Worm (Caenorhabditis elegans) whole organism, L4/young adult: Measurements from ENCODE around the gene bmy-1.

ENCODE experiments used
- W03F9.2 ChIP-seq: fragments of 150-350 bp; optimal IDR thresholded peaks from 2 replicates; lab custom pipeline; 2014; ENCODE audit warnings: missing biosample characterization, missing genetic modification characterization
- dao-5 ChIP-seq: sonication (generic microtip); optimal IDR thresholded peaks from 2 replicates; lab custom pipeline; 2016; ENCODE audit warnings: missing genotype, missing genetic modification characterization, moderate library complexity, missing compliant biosample characterization
- him-1 ChIP-seq: sonication (generic microtip); optimal IDR thresholded peaks from 2 replicates; lab custom pipeline; 2016; ENCODE audit warnings: missing genotype, missing genetic modification reagents, missing genetic modification characterization, missing compliant biosample characterization

The bmy-1 gene

DNA sequence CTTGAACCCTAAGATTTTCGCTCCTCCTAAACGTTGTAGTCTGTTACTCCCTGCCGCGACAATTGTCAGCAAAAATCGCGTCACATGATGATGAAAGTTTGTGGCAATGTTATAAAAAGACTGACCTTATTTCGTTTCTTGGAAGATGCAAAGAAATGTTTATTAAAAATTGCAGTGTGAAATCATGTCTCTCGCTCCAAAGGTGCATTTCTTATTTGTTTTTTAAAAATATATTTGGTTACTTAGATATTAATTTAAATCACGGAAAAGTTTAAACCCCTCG, 19.7 kb downstream of the bmy-1 start:
- no peak for TF ChIP-seq him-1 (tag; lab: Kevin White, UChicago)
- TF ChIP-seq W03F9.2 (tag; lab: Kevin White, UChicago): no peak
- TF ChIP-seq dao-5 (tag; lab: Kevin White, UChicago): no peak

DNA sequence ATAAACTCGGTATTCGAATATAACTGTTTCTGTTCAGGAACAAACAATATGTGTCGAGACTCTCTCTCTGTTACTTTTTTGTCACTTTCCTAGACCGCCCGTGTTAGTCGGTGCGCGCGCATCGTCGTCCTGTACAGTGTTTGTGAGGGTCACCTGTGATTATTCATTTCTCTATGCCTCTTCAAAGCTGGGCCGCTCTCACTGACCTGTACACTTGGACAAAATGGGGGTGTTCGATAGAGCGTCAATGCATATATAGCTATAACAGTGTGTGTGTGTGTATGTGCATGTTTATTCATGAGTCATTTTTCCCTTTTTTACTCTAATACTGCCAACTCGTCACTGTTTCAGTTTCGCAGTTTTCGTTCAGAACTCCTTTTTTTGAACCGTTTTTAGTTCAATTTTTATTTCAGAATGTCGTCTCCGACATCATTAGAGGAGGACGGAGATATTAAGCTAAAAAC, 21.2 kb downstream of the bmy-1 start, which contains the start of gene pkc-3:
Gene pkc-3, plus strand, starts transcription at position 414 of the 464 bp plus-strand sequence.
- no peak for TF ChIP-seq dao-5 (tag; lab: Kevin White, UChicago)
- TF ChIP-seq him-1 (tag; lab: Kevin White, UChicago): no peak
- TF ChIP-seq W03F9.2 (tag; lab: Kevin White, UChicago): no peak

DNA sequence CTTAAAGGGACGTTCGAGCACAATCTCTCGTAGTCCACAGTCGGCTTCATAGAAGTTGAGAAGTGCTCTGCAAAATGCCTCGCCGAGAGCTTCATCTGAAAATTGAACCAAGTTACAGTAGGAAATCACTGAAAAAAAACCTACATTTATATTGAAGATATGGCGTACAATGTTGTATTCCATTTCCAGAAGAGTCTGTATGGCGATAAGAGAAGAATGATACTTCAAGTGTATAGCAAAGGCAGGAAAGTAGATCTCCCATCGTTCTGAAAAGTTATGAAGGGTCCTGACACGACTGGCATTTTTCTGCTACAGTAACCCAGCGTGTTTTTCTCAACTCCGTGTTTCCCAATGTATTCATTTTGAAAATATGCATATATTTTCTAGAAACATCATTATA, 25.8 kb downstream of the bmy-1 start:
- no peak for TF ChIP-seq dao-5 (tag; lab: Kevin White, UChicago)
- no peak for TF ChIP-seq him-1 (tag; lab: Kevin White, UChicago)
- no peak for TF ChIP-seq W03F9.2 (tag; lab: Kevin White, UChicago)

DNA sequence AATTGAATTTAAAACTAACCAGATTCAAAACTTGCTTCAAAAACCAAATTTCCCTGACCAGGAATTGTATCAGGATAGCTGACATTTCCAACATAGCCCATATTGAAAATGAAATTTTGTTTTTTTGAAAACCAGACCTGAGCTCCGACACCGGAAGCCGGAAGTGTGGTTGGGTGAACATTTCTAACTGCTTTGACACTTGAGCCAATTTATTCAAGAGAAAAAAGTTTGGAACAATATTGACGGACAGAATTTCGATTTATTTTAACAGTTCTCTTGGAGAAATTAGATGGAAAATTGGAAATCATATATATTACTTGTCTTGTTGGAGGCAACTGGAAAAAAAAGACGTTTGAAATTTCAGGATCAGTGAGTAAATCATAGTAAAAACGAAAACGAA, 28.7 kb downstream of the bmy-1 start, which contains the start of gene ccpp-6:
Gene ccpp-6, minus strand, starts transcription at position 101 of the 400 bp plus-strand sequence.
- TF ChIP-seq dao-5 (tag; lab: Kevin White, UChicago): no peak
- no peak for TF ChIP-seq W03F9.2 (tag; lab: Kevin White, UChicago)
- no peak for TF ChIP-seq him-1 (tag; lab: Kevin White, UChicago)

DNA sequence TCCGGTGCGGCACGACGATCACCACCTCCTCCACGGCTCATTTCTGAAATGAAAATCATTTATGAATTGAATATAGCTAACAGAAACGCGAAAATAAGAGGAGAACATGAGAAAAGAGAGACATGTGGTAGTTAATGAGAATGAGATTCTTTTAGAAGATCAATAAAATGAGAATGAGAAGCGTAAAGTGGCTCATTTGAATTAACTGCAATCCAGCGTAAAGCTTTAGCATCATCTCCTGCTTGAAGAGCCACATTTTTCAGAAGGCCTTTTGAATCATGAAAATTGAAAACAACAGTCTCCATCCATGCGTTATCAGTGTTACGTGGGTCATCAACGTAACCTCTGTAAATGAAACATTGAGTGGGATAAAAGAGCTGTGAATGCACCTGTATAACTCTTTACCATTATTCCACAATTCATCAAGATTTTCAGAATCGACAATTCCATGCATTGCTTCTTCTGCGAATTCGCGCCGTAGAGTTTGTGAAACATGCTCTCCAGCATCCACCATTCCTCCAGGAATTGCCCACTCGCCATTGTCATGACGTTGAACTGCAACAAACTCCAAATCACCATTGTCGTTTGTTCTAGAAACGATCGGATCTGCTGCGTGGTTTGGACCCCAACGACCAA, 30.4 kb downstream of the bmy-1 start, which contains the start of gene rsp-4:
Gene rsp-4, minus strand, starts transcription at position 51 of the 636 bp plus-strand sequence.
- TF ChIP-seq him-1 (tag; lab: Kevin White, UChicago): no peak
- TF ChIP-seq dao-5 (tag; lab: Kevin White, UChicago): no peak
- TF ChIP-seq W03F9.2 (tag; lab: Kevin White, UChicago): no peak

DNA sequence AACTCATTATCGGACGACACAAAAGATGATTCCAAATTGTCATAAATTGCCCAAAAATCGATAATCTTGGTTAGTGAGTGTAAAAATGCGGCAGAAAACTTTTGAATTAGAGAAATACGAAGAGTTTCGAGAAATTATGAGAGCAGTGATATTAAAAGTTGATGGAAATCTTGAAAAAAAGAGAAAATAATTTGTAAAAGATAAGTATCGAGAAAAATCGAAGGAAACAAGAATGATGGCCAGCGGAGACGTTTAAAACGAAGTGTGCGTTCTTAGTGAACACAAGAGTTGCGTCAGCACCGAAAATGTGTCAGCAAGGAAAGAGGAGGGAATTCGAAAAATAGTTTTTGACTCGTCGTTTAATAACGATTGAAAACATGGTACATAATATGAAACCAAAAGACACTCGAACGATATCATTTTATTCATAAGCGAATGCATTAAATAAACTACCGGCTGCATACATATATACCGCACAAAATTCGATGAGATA, 31.4 kb downstream of the bmy-1 start, which contains the start of gene ndx-6:
Gene ndx-6, minus strand, starts transcription at position 51 of the 493 bp plus-strand sequence.
- TF ChIP-seq W03F9.2 (tag; lab: Kevin White, UChicago) (peak; percentile 72), dao-5 (tag; lab: Kevin White, UChicago) (no peak), him-1 (tag; lab: Kevin White, UChicago) (peak; percentile 24)

DNA sequence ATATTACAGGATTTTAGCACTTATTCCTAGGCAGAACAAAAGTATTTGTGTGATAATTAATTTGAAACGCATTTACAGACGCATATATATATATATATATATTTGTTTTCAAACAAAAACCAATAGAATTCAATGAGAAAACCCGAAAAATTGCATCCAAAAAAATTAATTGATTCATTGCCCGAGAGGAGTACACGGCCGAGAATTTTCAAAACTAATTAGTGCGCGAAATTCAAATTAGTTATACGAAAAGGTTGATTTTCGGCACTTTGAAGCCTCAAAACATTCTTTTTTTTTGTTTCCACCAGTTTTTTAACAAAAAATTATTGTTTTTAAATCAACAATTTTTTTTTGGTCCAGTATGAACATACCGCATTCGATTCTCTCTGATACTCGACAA, 33.0 kb downstream of the bmy-1 start:
- TF ChIP-seq dao-5 (tag; lab: Kevin White, UChicago) (no peak), him-1 (tag; lab: Kevin White, UChicago) (no peak), W03F9.2 (tag; lab: Kevin White, UChicago) (no peak)

DNA sequence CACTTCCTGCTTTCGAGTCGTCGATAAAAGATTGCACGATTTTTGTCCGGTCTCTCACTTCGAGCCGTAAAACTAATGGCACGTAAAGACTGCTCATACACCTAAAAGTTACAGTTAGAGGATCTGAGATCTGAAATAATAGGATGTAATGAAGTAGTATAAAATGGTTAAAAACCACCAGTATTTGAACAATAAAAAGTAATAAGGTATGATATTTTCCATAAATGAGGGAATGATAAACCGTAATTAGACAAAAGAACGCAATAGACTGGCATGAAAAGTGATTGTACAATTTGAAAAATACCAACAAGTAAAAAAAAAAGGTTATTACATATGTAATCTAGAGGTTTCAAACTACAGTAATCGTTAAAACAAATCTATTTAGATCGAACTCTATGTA, 34.6 kb downstream of the bmy-1 start, which contains the start of gene brap-2:
Gene brap-2, minus strand, starts transcription at position 101 of the 400 bp plus-strand sequence.
- TF ChIP-seq dao-5 (tag; lab: Kevin White, UChicago) (no peak), him-1 (tag; lab: Kevin White, UChicago) (no peak), W03F9.2 (tag; lab: Kevin White, UChicago) (no peak)

DNA sequence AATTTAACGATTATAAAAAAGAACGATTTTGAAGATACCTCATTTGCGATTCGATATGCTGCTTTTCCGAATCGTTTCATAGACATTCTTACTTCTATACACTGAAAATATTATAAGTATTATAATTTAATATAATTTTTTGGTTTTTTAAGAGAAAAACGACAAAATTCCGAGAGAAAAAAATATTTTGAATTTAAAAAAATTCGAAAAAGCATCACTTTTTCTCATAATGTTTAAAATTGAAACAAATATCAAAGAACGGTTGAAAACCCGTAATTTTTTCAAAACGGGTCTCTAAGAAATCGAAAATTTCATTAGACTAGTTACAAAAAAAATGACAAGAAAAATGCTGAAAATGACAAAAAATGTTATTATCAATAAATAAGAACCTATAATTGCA, 37.1 kb downstream of the bmy-1 start, which contains the start of gene pink-1:
Gene pink-1, minus strand, starts transcription at position 101 of the 400 bp plus-strand sequence.
- no peak for TF ChIP-seq him-1 (tag; lab: Kevin White, UChicago)
- no peak for TF ChIP-seq dao-5 (tag; lab: Kevin White, UChicago)
- no peak for TF ChIP-seq W03F9.2 (tag; lab: Kevin White, UChicago)

DNA sequence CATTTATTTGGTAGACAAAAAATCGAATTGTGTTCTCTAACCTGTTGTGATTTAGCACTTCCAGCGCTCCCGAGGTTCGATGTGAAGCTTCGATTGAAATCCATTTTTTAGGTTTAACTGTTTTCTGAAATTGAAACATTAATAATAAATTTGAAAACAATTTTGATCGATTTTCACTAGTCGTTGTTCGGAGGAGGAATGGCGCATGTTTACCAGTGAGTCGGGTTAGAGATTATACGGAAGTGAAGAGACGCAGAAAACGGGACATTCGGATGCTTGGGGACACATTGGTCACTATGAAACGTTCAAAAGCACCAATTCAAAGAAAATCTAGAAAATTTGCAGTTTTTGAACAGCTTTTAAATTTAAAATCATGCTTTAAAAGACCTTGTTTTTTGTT, 40.3 kb downstream of the bmy-1 start, which contains the start of gene fbxl-3:
Gene fbxl-3, minus strand, starts transcription at position 124 of the 400 bp plus-strand sequence.
- no peak for TF ChIP-seq him-1 (tag; lab: Kevin White, UChicago)
- TF ChIP-seq dao-5 (tag; lab: Kevin White, UChicago): no peak
- no peak for TF ChIP-seq W03F9.2 (tag; lab: Kevin White, UChicago)

DNA sequence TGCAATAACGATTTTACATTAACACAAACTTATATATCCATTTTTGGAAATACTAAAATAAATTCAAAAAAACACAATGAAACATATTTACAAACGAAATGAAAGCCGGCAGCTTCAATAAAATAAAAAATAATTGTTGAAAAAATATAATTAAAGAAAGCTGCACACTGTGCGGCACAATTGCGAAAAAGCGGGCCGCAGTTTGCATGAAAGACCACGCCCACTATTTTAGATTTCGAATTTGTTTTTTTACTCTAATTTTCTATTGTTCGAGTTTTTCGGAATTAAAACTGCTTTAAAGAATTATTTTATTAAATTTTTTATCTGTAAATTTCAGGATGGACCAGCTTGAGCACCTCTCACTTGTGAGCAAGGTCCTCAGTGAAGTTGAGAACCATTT, 40.7 kb downstream of the bmy-1 start, which contains the start of gene mog-5:
Gene mog-5, plus strand, starts transcription at position 338 of the 400 bp plus-strand sequence.
- no peak for TF ChIP-seq dao-5 (tag; lab: Kevin White, UChicago)

DNA sequence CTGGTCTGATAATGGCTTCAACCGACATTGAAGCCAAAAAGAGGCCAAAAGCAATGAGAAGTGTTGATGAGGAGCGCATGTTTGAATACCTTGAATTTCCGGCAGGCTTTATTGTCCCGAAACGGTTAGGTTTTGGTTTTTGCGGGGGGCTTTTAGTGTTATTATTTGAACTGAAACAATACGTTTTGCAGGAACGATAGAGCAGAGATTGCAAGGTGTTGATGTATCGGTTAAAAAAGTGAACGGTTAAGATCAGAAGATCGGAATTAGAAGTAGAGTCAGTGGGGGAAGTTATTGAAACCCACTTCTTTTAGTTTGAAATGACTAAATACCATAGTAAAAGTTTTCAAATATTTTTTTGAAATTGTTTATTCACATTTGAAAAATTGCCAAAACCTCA, 49.1 kb downstream of the bmy-1 start, which contains the start of gene clec-141:
Gene clec-141, minus strand, starts transcription at position 101 of the 400 bp plus-strand sequence.
- TF ChIP-seq him-1 (tag; lab: Kevin White, UChicago) (no peak), W03F9.2 (tag; lab: Kevin White, UChicago) (no peak), dao-5 (tag; lab: Kevin White, UChicago) (no peak)

DNA sequence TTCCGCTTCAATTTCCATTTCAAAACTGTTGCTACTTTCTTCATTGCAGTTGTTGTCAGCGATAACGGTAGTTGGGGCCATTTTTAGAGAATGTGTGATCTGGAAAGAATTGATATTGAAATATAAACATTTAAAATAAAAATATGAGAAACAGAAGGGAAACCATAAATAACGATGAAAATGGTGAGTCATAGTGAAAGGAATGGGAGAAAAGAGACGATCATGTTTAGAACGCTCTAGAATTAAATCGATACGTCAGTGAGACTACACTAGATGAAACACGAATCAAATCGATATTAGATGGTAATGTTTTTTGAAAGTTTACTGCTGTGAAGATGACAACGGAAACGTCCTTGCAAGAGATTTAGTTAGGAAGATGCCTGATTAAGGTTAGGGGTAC, 50.4 kb downstream of the bmy-1 start, which contains the start of the genes EEED8.12 and EEED8.4:
Gene EEED8.12, minus strand, starts transcription at position 101 of the 400 bp plus-strand sequence.
Gene EEED8.4, plus strand, starts transcription at position 396 of the 400 bp plus-strand sequence.
- TF ChIP-seq dao-5 (tag; lab: Kevin White, UChicago): no peak
- TF ChIP-seq W03F9.2 (tag; lab: Kevin White, UChicago): no peak
- TF ChIP-seq him-1 (tag; lab: Kevin White, UChicago): no peak
